Worm (Caenorhabditis elegans) whole organism, mixed stage, embryonic: ENCODE data around the gene F46H5.2.

Experiments
- M03D4.4 ChIP-seq: sonication (generic microtip); optimal IDR thresholded peaks from 2 replicates; lab custom pipeline; 2017; ENCODE audit warnings: mild to moderate bottlenecking, missing genetic modification characterization, missing compliant biosample characterization
- bed-3 ChIP-seq: fragments of 200-800 bp; sonication (Bioruptor generic); optimal IDR thresholded peaks from 3 replicates; lab custom pipeline; 2018; ENCODE audit warnings: mild to moderate bottlenecking, missing genetic modification characterization, moderate library complexity, missing compliant biosample characterization
- blmp-1 ChIP-seq: fragments of 150-350 bp; optimal IDR thresholded peaks from 2 replicates; lab custom pipeline; 2014; ENCODE audit warnings: missing biosample characterization, missing genetic modification characterization
- ceh-39 ChIP-seq: fragments of 150-350 bp; optimal IDR thresholded peaks from 2 replicates; lab custom pipeline; 2014; ENCODE audit warnings: missing biosample characterization, missing genetic modification characterization
- ceh-43 ChIP-seq: fragments of 200-800 bp; sonication (Bioruptor generic); optimal IDR thresholded peaks from 2 replicates; lab custom pipeline; 2018; ENCODE audit warnings: mild to moderate bottlenecking, missing genetic modification characterization, moderate library complexity, missing compliant biosample characterization
- ceh-83 ChIP-seq: fragments of 200-800 bp; sonication (Bioruptor generic); optimal IDR thresholded peaks from 2 replicates; lab custom pipeline; 2018; ENCODE audit warnings: mild to moderate bottlenecking, missing genetic modification characterization, missing compliant biosample characterization
- ces-1 ChIP-seq: fragments of 150-350 bp; optimal IDR thresholded peaks from 2 replicates; lab custom pipeline; 2014; ENCODE audit warnings: missing biosample characterization, missing genetic modification reagents, missing genetic modification characterization
- cnd-1 ChIP-seq: fragments of 200-800 bp; sonication (Bioruptor generic); optimal IDR thresholded peaks from 2 replicates; lab custom pipeline; 2018; ENCODE audit warnings: mild to moderate bottlenecking, missing genetic modification characterization, missing compliant biosample characterization
- drap-1 ChIP-seq: fragments of 200-800 bp; sonication (Bioruptor generic); optimal IDR thresholded peaks from 3 replicates; lab custom pipeline; 2018; ENCODE audit warnings: mild to moderate bottlenecking, missing genetic modification characterization, missing compliant biosample characterization
- elt-1 ChIP-seq: sonication (generic microtip); optimal IDR thresholded peaks from 2 replicates; lab custom pipeline; 2017; ENCODE audit warnings: missing genetic modification characterization, mild to moderate bottlenecking, missing compliant biosample characterization, antibody characterized with exemption, moderate library complexity, borderline replicate concordance; ENCODE audit not compliant: insufficient read depth
- elt-3 ChIP-seq: fragments of 150-350 bp; optimal IDR thresholded peaks from 2 replicates; lab custom pipeline; 2014; ENCODE audit warnings: missing biosample characterization, missing genetic modification characterization
- flh-1 ChIP-seq: fragments of 200-800 bp; sonication (Bioruptor generic); optimal IDR thresholded peaks from 2 replicates; lab custom pipeline; 2018; ENCODE audit warnings: mild to moderate bottlenecking, missing genetic modification characterization, moderate library complexity, missing compliant biosample characterization
- ham-2 ChIP-seq: fragments of 200-800 bp; sonication (Bioruptor generic); optimal IDR thresholded peaks from 2 replicates; lab custom pipeline; 2018; ENCODE audit warnings: mild to moderate bottlenecking, missing genetic modification characterization, missing compliant biosample characterization
- hlh-1 ChIP-seq: fragments of 150-350 bp; optimal IDR thresholded peaks from 2 replicates; lab custom pipeline; 2014; ENCODE audit warnings: missing biosample characterization, missing genetic modification reagents, missing genetic modification characterization
- lin-13 ChIP-seq: fragments of 150-350 bp; optimal IDR thresholded peaks from 2 replicates; lab custom pipeline; 2014; ENCODE audit warnings: missing biosample characterization, missing genetic modification characterization
- lin-32 ChIP-seq: fragments of 200-800 bp; sonication (Bioruptor generic); optimal IDR thresholded peaks from 2 replicates; lab custom pipeline; 2018; ENCODE audit warnings: mild to moderate bottlenecking, missing genetic modification characterization, missing compliant biosample characterization
- lsy-2 ChIP-seq: fragments of 150-350 bp; optimal IDR thresholded peaks from 2 replicates; lab custom pipeline; 2014; ENCODE audit warnings: missing biosample characterization, missing genetic modification characterization
- mab-5 ChIP-seq: fragments of 150-350 bp; optimal IDR thresholded peaks from 2 replicates; lab custom pipeline; 2014; ENCODE audit warnings: missing biosample characterization, missing genetic modification characterization
- mep-1 ChIP-seq: fragments of 150-350 bp; optimal IDR thresholded peaks from 2 replicates; lab custom pipeline; 2017; ENCODE audit warnings: missing biosample characterization, missing genetic modification reagents, missing genetic modification characterization, inconsistent platforms
- mls-2 ChIP-seq: sonication (generic microtip); optimal IDR thresholded peaks from 2 replicates; lab custom pipeline; 2016; ENCODE audit warnings: mild to moderate bottlenecking, missing genetic modification characterization, moderate library complexity, missing compliant biosample characterization
- nhr-12 ChIP-seq: fragments of 150-350 bp; optimal IDR thresholded peaks from 2 replicates; lab custom pipeline; 2014; ENCODE audit warnings: missing biosample characterization, missing genetic modification characterization
- nhr-2 ChIP-seq: fragments of 150-350 bp; optimal IDR thresholded peaks from 2 replicates; lab custom pipeline; 2014; ENCODE audit warnings: missing biosample characterization, missing genetic modification characterization
- nhr-237 ChIP-seq: fragments of 150-350 bp; optimal IDR thresholded peaks from 2 replicates; lab custom pipeline; 2014; ENCODE audit warnings: missing biosample characterization, missing genetic modification characterization
- nhr-28 ChIP-seq: fragments of 150-350 bp; optimal IDR thresholded peaks from 2 replicates; lab custom pipeline; 2014; ENCODE audit warnings: missing biosample characterization, missing genetic modification characterization
- nhr-76 ChIP-seq: sonication (generic microtip); optimal IDR thresholded peaks from 2 replicates; lab custom pipeline; 2017; ENCODE audit warnings: missing biosample characterization, missing genetic modification characterization
- pha-4 ChIP-seq: fragments of 150-350 bp; optimal IDR thresholded peaks from 2 replicates; lab custom pipeline; 2018; ENCODE audit warnings: missing biosample characterization, missing genetic modification reagents, missing genetic modification characterization
- sem-2 ChIP-seq: fragments of 200-800 bp; sonication (Bioruptor generic); optimal IDR thresholded peaks from 2 replicates; lab custom pipeline; 2018; ENCODE audit warnings: mild to moderate bottlenecking, missing genetic modification characterization, missing compliant biosample characterization
- snpc-4 ChIP-seq: fragments of 150-350 bp; optimal IDR thresholded peaks from 2 replicates; lab custom pipeline; 2014; ENCODE audit warnings: missing biosample characterization, missing genetic modification characterization
- sptf-1 ChIP-seq: sonication (generic microtip); optimal IDR thresholded peaks from 2 replicates; lab custom pipeline; 2017; ENCODE audit warnings: mild to moderate bottlenecking, missing genetic modification characterization, moderate library complexity, missing compliant biosample characterization
- tbx-8 ChIP-seq: fragments of 200-800 bp; sonication (Bioruptor generic); optimal IDR thresholded peaks from 2 replicates; lab custom pipeline; 2018; ENCODE audit warnings: mild to moderate bottlenecking, missing genetic modification characterization, moderate library complexity, missing compliant biosample characterization
- unc-120 ChIP-seq: sonication (generic microtip); optimal IDR thresholded peaks from 2 replicates; lab custom pipeline; 2017; ENCODE audit warnings: missing genetic modification characterization, missing compliant biosample characterization; ENCODE audit not compliant: poor library complexity, severe bottlenecking
- unc-39 ChIP-seq: fragments of 150-350 bp; optimal IDR thresholded peaks from 2 replicates; lab custom pipeline; 2014; ENCODE audit warnings: missing biosample characterization, missing genetic modification characterization
- unc-62 ChIP-seq: fragments of 150-350 bp; optimal IDR thresholded peaks from 2 replicates; lab custom pipeline; 2014; ENCODE audit warnings: missing biosample characterization, missing genetic modification reagents, missing genetic modification characterization
- zip-8 ChIP-seq: fragments of 150-350 bp; optimal IDR thresholded peaks from 2 replicates; lab custom pipeline; 2014; ENCODE audit warnings: missing biosample characterization, missing genetic modification characterization
- ztf-11 ChIP-seq: fragments of 150-350 bp; optimal IDR thresholded peaks from 2 replicates; lab custom pipeline; 2014; ENCODE audit warnings: missing biosample characterization, missing genetic modification characterization

Gene F46H5.2

DNA sequence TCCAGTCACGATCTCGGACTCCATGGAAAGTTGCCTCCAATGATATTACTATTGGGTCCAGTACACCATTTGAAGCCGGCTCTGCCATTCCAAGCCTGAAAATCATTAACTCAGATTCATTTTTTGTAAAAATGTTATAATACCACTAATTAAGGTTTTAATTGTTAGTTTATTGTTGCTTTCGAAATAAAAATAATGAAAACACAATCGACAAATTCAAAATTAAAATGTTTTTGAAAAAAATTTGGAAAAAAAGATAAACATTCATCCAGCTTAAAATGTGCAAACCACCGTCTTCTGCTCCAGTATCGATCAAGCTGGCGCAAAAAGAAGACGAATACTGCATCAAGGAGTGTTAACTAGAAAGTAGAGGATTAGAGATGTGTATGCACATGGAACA lies 8.6 kb upstream of the F46H5.2 start, which contains the start of gene F46H5.5:
F46H5.5 (minus strand) TSS at position 101 of the 400 bp plus-strand sequence.
- no peak for TF ChIP-seq bed-3 (GFP tag; lab: Kevin White, UChicago)
- no peak for TF ChIP-seq ceh-83 (GFP tag; lab: Kevin White, UChicago)
- TF ChIP-seq mep-1 (tag; lab: Kevin White, UChicago) = no peak
- TF ChIP-seq snpc-4 (tag; lab: Kevin White, UChicago) = no peak
- no peak for TF ChIP-seq zip-8 (tag; lab: Kevin White, UChicago)
- no peak for TF ChIP-seq hlh-1 (tag; lab: Kevin White, UChicago)
- no peak for TF ChIP-seq unc-39 (tag; lab: Kevin White, UChicago)
- no peak for TF ChIP-seq blmp-1 (tag; lab: Kevin White, UChicago)
- no peak for TF ChIP-seq lin-32 (GFP tag; lab: Kevin White, UChicago)
- no peak for TF ChIP-seq nhr-237 (tag; lab: Kevin White, UChicago)
- no peak for TF ChIP-seq unc-120 (tag; lab: Kevin White, UChicago)
- TF ChIP-seq elt-3 (tag; lab: Kevin White, UChicago) = no peak
- no peak for TF ChIP-seq mls-2 (tag; lab: Kevin White, UChicago)
- no peak for TF ChIP-seq drap-1 (GFP tag; lab: Kevin White, UChicago)
- no peak for TF ChIP-seq tbx-8 (GFP tag; lab: Kevin White, UChicago)
- no peak for TF ChIP-seq nhr-28

DNA sequence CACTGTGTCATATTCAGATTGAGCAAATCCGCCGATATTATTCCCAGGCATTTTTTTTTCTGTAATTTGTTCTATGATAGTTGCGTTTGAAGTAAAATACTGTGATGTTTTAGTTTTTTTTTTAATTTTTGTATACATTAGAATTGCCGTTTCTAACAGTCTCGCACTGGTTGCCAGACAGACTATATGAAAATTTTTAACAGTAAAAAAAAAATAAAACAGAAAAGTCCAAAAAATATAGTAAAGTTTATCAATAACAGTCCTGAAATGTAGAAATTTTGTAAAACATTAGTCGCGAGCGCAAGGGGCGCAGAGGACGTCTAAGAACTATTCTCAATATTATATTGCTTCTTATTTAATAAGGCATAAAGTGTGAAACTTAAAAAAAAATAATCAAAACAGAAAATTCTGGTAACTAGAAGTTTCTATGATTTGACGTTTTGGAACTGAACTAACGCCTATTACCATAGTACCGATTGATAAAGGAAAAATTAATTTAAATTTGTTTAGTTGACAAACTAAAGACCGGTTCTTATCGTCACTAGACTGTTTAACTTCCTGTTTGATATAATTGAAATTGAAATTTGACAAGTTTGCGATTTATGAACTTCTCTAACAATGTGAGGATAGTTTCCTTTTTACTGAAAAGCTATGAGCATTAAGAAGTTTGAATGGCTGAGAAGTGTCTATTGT lies 5.0 kb upstream of the F46H5.2 start, which contains the start of gene lact-1:
lact-1 (minus strand) TSS at position 51 of the 693 bp plus-strand sequence.
- TF ChIP-seq M03D4.4 (tag; lab: Kevin White, UChicago) = no peak
- TF ChIP-seq elt-3 (tag; lab: Kevin White, UChicago) = no peak
- TF ChIP-seq lin-13 (tag; lab: Kevin White, UChicago) = no peak

DNA sequence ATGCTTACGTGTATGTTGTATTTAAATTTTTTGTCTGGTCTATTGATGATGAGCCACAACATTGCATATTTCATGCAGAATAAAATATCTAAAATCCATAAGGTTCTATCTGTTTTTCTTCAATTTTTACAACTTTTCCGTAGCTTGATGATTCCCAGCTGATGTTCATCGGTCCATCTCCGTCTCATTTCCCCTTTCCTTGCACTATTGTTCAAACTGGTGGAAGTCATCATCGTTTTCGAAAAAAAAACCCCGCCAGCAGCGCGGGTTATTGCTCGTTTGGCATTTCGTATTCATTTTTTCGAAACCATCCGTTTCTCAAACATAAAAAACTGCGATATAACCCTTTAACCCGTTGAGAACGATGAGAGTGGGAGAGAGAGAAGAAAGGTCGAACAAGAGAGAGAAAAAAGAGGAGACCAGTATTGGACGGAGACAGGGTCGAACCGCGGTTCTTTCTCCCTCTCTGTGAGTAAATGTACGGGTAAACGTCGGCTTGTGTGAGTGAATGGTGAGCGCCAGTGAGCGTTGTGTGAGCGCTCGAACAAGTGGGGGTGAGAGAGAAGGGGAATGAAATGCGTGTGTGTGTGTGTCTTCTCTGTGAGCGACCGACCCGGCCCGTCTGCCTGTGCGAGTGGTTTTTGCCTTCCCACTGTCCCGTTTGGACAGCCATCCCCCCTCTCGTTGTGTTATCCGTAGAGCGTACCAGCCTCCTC lies 699 bp upstream of the F46H5.2 start:
- peak; percentile 77 for TF ChIP-seq lin-13 (tag; lab: Kevin White, UChicago)
- peak; percentile 72 for TF ChIP-seq sptf-1
- TF ChIP-seq sem-2 (GFP tag; lab: Kevin White, UChicago) = no peak
- TF ChIP-seq zip-8 (tag; lab: Kevin White, UChicago) = no peak
- peak; percentile 61 for TF ChIP-seq M03D4.4 (tag; lab: Kevin White, UChicago)
- TF ChIP-seq mls-2 (tag; lab: Kevin White, UChicago) = peak; percentile 74
- peak; percentile 43 for TF ChIP-seq mep-1 (tag; lab: Kevin White, UChicago)
- peak; percentile 11 for TF ChIP-seq cnd-1
- TF ChIP-seq ceh-39 = peak; percentile 3
- peak; percentile 55 for TF ChIP-seq nhr-2 (tag; lab: Kevin White, UChicago)
- no peak for TF ChIP-seq nhr-12 (tag; lab: Kevin White, UChicago)
- no peak for TF ChIP-seq nhr-76 (tag; lab: Kevin White, UChicago)
- peak; percentile 3 for TF ChIP-seq ceh-43 (GFP tag; lab: Kevin White, UChicago)
- TF ChIP-seq unc-39 (tag; lab: Kevin White, UChicago) = peak; percentile 86
- no peak for TF ChIP-seq mab-5 (tag; lab: Kevin White, UChicago)
- TF ChIP-seq unc-120 (tag; lab: Kevin White, UChicago) = peak; percentile 81
- no peak for TF ChIP-seq tbx-8 (GFP tag; lab: Kevin White, UChicago)
- TF ChIP-seq snpc-4 (tag; lab: Kevin White, UChicago) = no peak
- TF ChIP-seq unc-62 (GFP tag; lab: Kevin White, UChicago) = peak; percentile 78
- peak; percentile 76 for TF ChIP-seq ham-2 (GFP tag; lab: Kevin White, UChicago)
- TF ChIP-seq pha-4 = peak; percentile 69
- TF ChIP-seq elt-1 (tag; lab: Kevin White, UChicago) = peak; percentile 31
- TF ChIP-seq drap-1 (GFP tag; lab: Kevin White, UChicago) = peak; percentile 67
- no peak for TF ChIP-seq lsy-2 (tag; lab: Kevin White, UChicago)
- TF ChIP-seq bed-3 (GFP tag; lab: Kevin White, UChicago) = no peak
- peak; percentile 15 for TF ChIP-seq ceh-83 (GFP tag; lab: Kevin White, UChicago)
- no peak for TF ChIP-seq blmp-1 (tag; lab: Kevin White, UChicago)
- peak; percentile 68 for TF ChIP-seq nhr-237 (tag; lab: Kevin White, UChicago)
- TF ChIP-seq nhr-28 = no peak
- no peak for TF ChIP-seq elt-3 (tag; lab: Kevin White, UChicago)
- peak; percentile 65 for TF ChIP-seq hlh-1 (tag; lab: Kevin White, UChicago)
- TF ChIP-seq lin-32 (GFP tag; lab: Kevin White, UChicago) = peak; percentile 54
- TF ChIP-seq ces-1 (GFP tag; lab: Kevin White, UChicago) = peak; percentile 39
- TF ChIP-seq ztf-11 (tag; lab: Kevin White, UChicago) = peak; percentile 73
- TF ChIP-seq flh-1 (GFP tag; lab: Kevin White, UChicago) = no peak
